Fruit fly (Drosophila melanogaster): ENCODE results near the gene CG18599.
A peak's percentile ranks its signal among the peaks of the same experiment; 100 is the strongest.

CG18599 gene

dm6 chr3R:18244171-18245043 is 23.2 kb upstream of the CG18599 start:
- peak; percentile 70 for TF ChIP-seq noc (tag; optimal IDR thresholded peaks at IDR 0.05)

dm6 chr3R:18245044-18245596 is 22.5 kb upstream of the CG18599 start:
- TF ChIP-seq noc (tag; optimal IDR thresholded peaks at IDR 0.05), result no peak

dm6 chr3R:18246041-18246440 is 21.5 kb upstream of the CG18599 start:
- no peak for TF ChIP-seq noc (tag; optimal IDR thresholded peaks at IDR 0.05)

- no peak for TF ChIP-seq noc (tag; optimal IDR thresholded peaks at IDR 0.05)
These were observed 18.3 kb upstream of the CG18599 start for dm6 chr3R:18249268-18249667.

- no peak for TF ChIP-seq noc (tag; optimal IDR thresholded peaks at IDR 0.05)
These were observed 16.8 kb upstream of the CG18599 start, which contains the start of gene CG18598 for dm6 chr3R:18250815-18251214. Gene CG18598 (plus strand): TSS chr3R:18251115.

- TF ChIP-seq noc (tag; optimal IDR thresholded peaks at IDR 0.05), result no peak
These were observed 15.7 kb upstream of the CG18599 start for dm6 chr3R:18251876-18252275.

dm6 chr3R:18252578-18252977 is 15.0 kb upstream of the CG18599 start, which contains the start of gene CG12320:
Gene CG12320 (minus strand): TSS chr3R:18252734.
- TF ChIP-seq noc (tag; optimal IDR thresholded peaks at IDR 0.05), result no peak

dm6 chr3R:18255281-18255680 is 12.3 kb upstream of the CG18599 start, which contains the start of the genes Ada2a, Polr2D, Tgs1 and moi:
Gene Ada2a (minus strand): TSS chr3R:18255487.
Gene Polr2D (minus strand): TSS chr3R:18255487.
Gene Tgs1 (plus strand): TSS chr3R:18255530.
Gene moi (plus strand): TSS chr3R:18255530.
- TF ChIP-seq noc (tag; optimal IDR thresholded peaks at IDR 0.05), result no peak

- TF ChIP-seq noc (tag; optimal IDR thresholded peaks at IDR 0.05), result no peak
These were observed 7.6 kb upstream of the CG18599 start for dm6 chr3R:18260016-18260415.

- TF ChIP-seq noc (tag; optimal IDR thresholded peaks at IDR 0.05), result no peak
These were observed 6.0 kb upstream of the CG18599 start for dm6 chr3R:18261602-18262001.

- TF ChIP-seq noc (tag; optimal IDR thresholded peaks at IDR 0.05), result no peak
These were observed 2.3 kb upstream of the CG18599 start for dm6 chr3R:18265275-18265674.

dm6 chr3R:18266665-18267064 is 924 bp upstream of the CG18599 start:
- no peak for TF ChIP-seq noc (tag; optimal IDR thresholded peaks at IDR 0.05)

- no peak for TF ChIP-seq noc (tag; optimal IDR thresholded peaks at IDR 0.05)
These were observed 2.3 kb downstream of the CG18599 start for dm6 chr3R:18269744-18270348.

dm6 chr3R:18274328-18275098 is 6.9 kb downstream of the CG18599 start, which contains the start of the genes Vps39 and eIF1A:
Gene Vps39 (minus strand): TSS chr3R:18274446.
Gene eIF1A (plus strand): TSS chr3R:18274665.
- TF ChIP-seq noc (tag; optimal IDR thresholded peaks at IDR 0.05), result no peak

dm6 chr3R:18275113-18275782 is 7.7 kb downstream of the CG18599 start:
- no peak for TF ChIP-seq noc (tag; optimal IDR thresholded peaks at IDR 0.05)

Measured in whole organism, larva.